Fruit fly (Drosophila melanogaster): ENCODE data around the gene HisRS.
A peak's percentile ranks its signal among the peaks of the same experiment; 100 is the strongest.

DNA sequence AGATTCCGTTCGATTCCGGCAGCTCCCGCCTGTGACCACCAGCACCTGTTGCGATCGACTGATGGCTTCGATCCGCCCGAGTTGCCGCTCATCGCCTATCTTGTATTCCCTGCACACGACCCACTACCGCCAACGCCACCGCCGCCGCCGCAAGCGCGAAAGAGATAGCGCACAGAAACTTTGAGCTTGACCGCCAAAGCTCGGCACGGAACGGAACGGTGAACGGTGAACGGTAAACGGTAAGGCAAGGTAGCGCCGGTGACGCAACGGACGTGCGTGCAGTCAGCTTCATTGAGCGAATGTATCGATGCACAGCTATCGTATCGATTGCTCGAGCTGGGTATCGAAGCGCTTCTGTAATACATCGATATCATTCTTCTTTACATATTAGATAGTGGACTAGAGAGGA is 3.0 kb upstream of the HisRS start, which contains the start of gene Ggt-1:
- TF ChIP-seq BtbVII (GFP tag; optimal IDR thresholded peaks at IDR 0.05) (no peak), jing (GFP tag; optimal IDR thresholded peaks at IDR 0.05) (no peak), ind (GFP tag; optimal IDR thresholded peaks at IDR 0.05) (no peak), sisA (GFP tag; IDR thresholded peaks at IDR 0.05) (no peak), Nf-YA (GFP tag; IDR thresholded peaks at IDR 0.05) (no peak), unc-4 (GFP tag; IDR thresholded peaks at IDR 0.05; ENCODE audit: partially characterized antibody) (peak; percentile 93), gt (GFP tag; IDR thresholded peaks at IDR 0.05) (no peak), CG1792 (GFP tag; optimal IDR thresholded peaks at IDR 0.05) (no peak), CG30431 (GFP tag; optimal IDR thresholded peaks at IDR 0.05) (no peak)
